Worm (Caenorhabditis elegans): Measurements from ENCODE around the gene C15F1.2.

ce11 chrII:6935975-6936374, 43.8 kb upstream of the C15F1.2 start:
- TF ChIP-seq sptf-1 (tag; optimal IDR thresholded peaks at IDR 0.05) (no peak), C34B4.2 (tag; optimal IDR thresholded peaks at IDR 0.05) (no peak), dpl-1 (GFP tag; optimal IDR thresholded peaks at IDR 0.05) (no peak), ztf-4 (tag; optimal IDR thresholded peaks at IDR 0.05) (no peak), lin-15B (tag; optimal IDR thresholded peaks at IDR 0.05) (no peak)
